Fruit fly (Drosophila melanogaster) whole organism, embryonic: ENCODE results near the gene CG10694.

Source experiments
- Antp ChIP-seq: fragments of 200-800 bp; sonication (Bioruptor generic); optimal IDR thresholded peaks from 3 replicates; lab custom pipeline; 2016; ENCODE audit warnings: missing biosample characterization, missing genetic modification characterization
- Atf-2 ChIP-seq: fragments of 200-800 bp; sonication (Bioruptor generic); optimal IDR thresholded peaks from 2 replicates; lab custom pipeline; 2016; ENCODE audit warnings: missing biosample characterization, missing genetic modification characterization
- CG10209 ChIP-seq: fragments of 200-800 bp; sonication (Bioruptor generic); optimal IDR thresholded peaks from 3 replicates; lab custom pipeline; 2017; ENCODE audit warnings: missing biosample characterization, mild to moderate bottlenecking, missing genetic modification characterization, missing genetic modification reagents
- CG10462 ChIP-seq: fragments of 200-800 bp; sonication (Bioruptor generic); optimal IDR thresholded peaks from 2 replicates; lab custom pipeline; 2016; ENCODE audit warnings: missing biosample characterization, missing genetic modification characterization
- CG11247 ChIP-seq: fragments of 200-800 bp; sonication (Bioruptor generic); IDR thresholded peaks from 2 replicates; pipeline ENCODE4 v1.3.6; 2022; ENCODE audit warnings: missing biosample characterization, missing genetic modification characterization
- CG11695 ChIP-seq: fragments of 200-800 bp; sonication (Bioruptor generic); IDR thresholded peaks from 3 replicates; pipeline ENCODE4 v1.3.6; 2022; ENCODE audit warnings: missing biosample characterization, missing genetic modification characterization
- CG13775 ChIP-seq: fragments of 200-800 bp; sonication (Bioruptor generic); optimal IDR thresholded peaks from 3 replicates; lab custom pipeline; 2017; ENCODE audit warnings: missing biosample characterization, mild to moderate bottlenecking, missing genetic modification characterization
- CG14710 ChIP-seq: fragments of 200-800 bp; sonication (Bioruptor generic); optimal IDR thresholded peaks from 3 replicates; lab custom pipeline; 2019; ENCODE audit warnings: missing biosample characterization, mild to moderate bottlenecking, missing genetic modification characterization, moderate library complexity
- CG15011 ChIP-seq: fragments of 200-800 bp; sonication (Bioruptor generic); optimal IDR thresholded peaks from 3 replicates; lab custom pipeline; 2018; ENCODE audit warnings: missing biosample characterization, mild to moderate bottlenecking, missing genetic modification characterization
- CG15514 ChIP-seq: fragments of 200-800 bp; sonication (Bioruptor generic); optimal IDR thresholded peaks from 3 replicates; lab custom pipeline; 2017; ENCODE audit warnings: missing biosample characterization, missing genetic modification characterization, mild to moderate bottlenecking, moderate library complexity, missing genetic modification reagents
- CG17829 ChIP-seq: fragments of 200-800 bp; optimal IDR thresholded peaks from 2 replicates; lab custom pipeline; 2019; ENCODE audit warnings: missing biosample characterization, mild to moderate bottlenecking, missing genetic modification characterization, moderate library complexity
- CG1832 ChIP-seq: fragments of 200-800 bp; sonication (Bioruptor generic); optimal IDR thresholded peaks from 2 replicates; lab custom pipeline; 2017; ENCODE audit warnings: missing biosample characterization, mild to moderate bottlenecking, missing genetic modification characterization, inconsistent platforms
- CG30403 ChIP-seq: fragments of 200-800 bp; sonication (Bioruptor generic); optimal IDR thresholded peaks from 3 replicates; lab custom pipeline; 2016; ENCODE audit warnings: missing biosample characterization, missing genetic modification characterization
- CG3163 ChIP-seq: fragments of 200-800 bp; sonication (Bioruptor generic); optimal IDR thresholded peaks from 3 replicates; lab custom pipeline; 2016; ENCODE audit warnings: missing biosample characterization, missing genetic modification characterization
- CG3726 ChIP-seq: fragments of 200-800 bp; sonication (Bioruptor generic); IDR thresholded peaks from 3 replicates; pipeline ENCODE4, ENCODE4 v1.3.6; 2022; ENCODE audit warnings: missing biosample characterization, missing genetic modification characterization
- CG3847 ChIP-seq: fragments of 200-800 bp; sonication (Bioruptor generic); IDR thresholded peaks from 2 replicates; pipeline ENCODE4 v1.3.6; 2022; ENCODE audit warnings: missing biosample characterization, missing genetic modification characterization
- CG4282 ChIP-seq: fragments of 200-800 bp; sonication (Bioruptor generic); optimal IDR thresholded peaks from 2 replicates; lab custom pipeline; 2016; ENCODE audit warnings: missing biosample characterization, missing genetic modification characterization
- CG6813 ChIP-seq: fragments of 200-800 bp; sonication (Bioruptor generic); optimal IDR thresholded peaks from 2 replicates; lab custom pipeline; 2017; ENCODE audit warnings: missing biosample characterization, missing genetic modification characterization, mild to moderate bottlenecking, moderate library complexity, missing genetic modification reagents
- CG7839 ChIP-seq: fragments of 200-800 bp; sonication (Bioruptor generic); optimal IDR thresholded peaks from 3 replicates; lab custom pipeline; 2018; ENCODE audit warnings: missing biosample characterization, mild to moderate bottlenecking, missing genetic modification characterization, moderate library complexity
- CG9797 ChIP-seq: fragments of 200-800 bp; sonication (Bioruptor generic); optimal IDR thresholded peaks from 3 replicates; lab custom pipeline; 2018; ENCODE audit warnings: missing biosample characterization, mild to moderate bottlenecking, missing genetic modification characterization
- D ChIP-seq, 2 experiments: fragments of 200-800 bp in 1 of 2; fragments of >200 bp in 1 of 2; sonication (Bioruptor generic) in 1 of 2; optimal IDR thresholded peaks; 2 replicates in 1 of 2; 3 replicates in 1 of 2; lab custom pipeline; 2017; ENCODE audit warnings: mild to moderate bottlenecking in 1 of 2, missing biosample characterization in 1 of 2, missing genetic modification characterization in 1 of 2, missing genetic modification reagents in 1 of 2
- D19B ChIP-seq: fragments of 200-800 bp; sonication (Bioruptor generic); optimal IDR thresholded peaks from 2 replicates; lab custom pipeline; 2017; ENCODE audit warnings: missing biosample characterization, mild to moderate bottlenecking, missing genetic modification characterization
- ERR ChIP-seq: fragments of 200-800 bp; sonication (Bioruptor generic); optimal IDR thresholded peaks from 2 replicates; lab custom pipeline; 2016; ENCODE audit warnings: missing biosample characterization, missing genetic modification characterization
- Gsc ChIP-seq: fragments of 200-800 bp; sonication (Bioruptor generic); IDR thresholded peaks from 2 replicates; pipeline ENCODE4 v1.3.6; 2022; ENCODE audit warnings: missing biosample characterization, missing genetic modification characterization
- Hmx ChIP-seq: fragments of 200-800 bp; sonication (Bioruptor generic); optimal IDR thresholded peaks from 2 replicates; lab custom pipeline; 2016; ENCODE audit warnings: missing biosample characterization, missing genetic modification characterization
- Hr51 ChIP-seq, 2 experiments: fragments of 200-800 bp; sonication (Bioruptor generic); optimal IDR thresholded peaks; 2 replicates in 1 of 2; 3 replicates in 1 of 2; lab custom pipeline; 2016 to 2018; ENCODE audit warnings: missing biosample characterization in 2 of 2, missing genetic modification characterization in 2 of 2, mild to moderate bottlenecking in 1 of 2, moderate library complexity in 1 of 2
- Neu2 ChIP-seq: fragments of 200-800 bp; sonication (Bioruptor generic); optimal IDR thresholded peaks from 3 replicates; lab custom pipeline; 2016; ENCODE audit warnings: missing biosample characterization, missing genetic modification characterization, borderline replicate concordance
- Sin3A ChIP-seq: fragments of >200 bp; optimal IDR thresholded peaks from 2 replicates; lab custom pipeline; 2018
- Sox102F ChIP-seq: fragments of 200-800 bp; sonication (Bioruptor generic); optimal IDR thresholded peaks from 2 replicates; lab custom pipeline; 2018; ENCODE audit warnings: missing biosample characterization, mild to moderate bottlenecking, missing genetic modification characterization, moderate library complexity
- Spps ChIP-seq: fragments of 200-800 bp; sonication (Bioruptor generic); optimal IDR thresholded peaks from 2 replicates; lab custom pipeline; 2018; ENCODE audit warnings: missing biosample characterization, mild to moderate bottlenecking, missing genetic modification characterization
- Xbp1 ChIP-seq: fragments of 200-800 bp; sonication (Bioruptor generic); optimal IDR thresholded peaks from 3 replicates; lab custom pipeline; 2016; ENCODE audit warnings: missing biosample characterization, mild to moderate bottlenecking, missing genetic modification characterization
- ap ChIP-seq: fragments of 200-800 bp; sonication (Bioruptor generic); IDR thresholded peaks from 2 replicates; pipeline ENCODE4 v1.3.6; 2022; ENCODE audit warnings: missing biosample characterization, missing genetic modification characterization
- bsh ChIP-seq, 2 experiments: fragments of 200-800 bp; sonication (Bioruptor generic); optimal IDR thresholded peaks; 2 replicates each; lab custom pipeline; 2017 to 2018; ENCODE audit warnings: mild to moderate bottlenecking in 2 of 2, missing biosample characterization in 2 of 2, missing genetic modification characterization in 2 of 2, moderate library complexity in 1 of 2
- crol ChIP-seq: fragments of 200-800 bp; sonication (Bioruptor generic); IDR thresholded peaks from 2 replicates; pipeline ENCODE4 v1.3.6; 2022; ENCODE audit warnings: missing biosample characterization, missing genetic modification characterization
- da ChIP-seq: fragments of 200-800 bp; sonication (Bioruptor generic); optimal IDR thresholded peaks from 2 replicates; lab custom pipeline; 2016; ENCODE audit warnings: missing biosample characterization, missing genetic modification characterization
- fru ChIP-seq: fragments of >200 bp; optimal IDR thresholded peaks from 2 replicates; lab custom pipeline; 2017
- grau ChIP-seq: fragments of 200-800 bp; optimal IDR thresholded peaks from 3 replicates; lab custom pipeline; 2019; ENCODE audit warnings: missing biosample characterization, mild to moderate bottlenecking, missing genetic modification characterization, moderate library complexity
- ken ChIP-seq: fragments of 200-800 bp; sonication (Bioruptor generic); IDR thresholded peaks from 3 replicates; pipeline ENCODE4 v1.3.6; 2022; ENCODE audit warnings: missing biosample characterization, missing genetic modification characterization
- lmd ChIP-seq: fragments of 200-800 bp; sonication (Bioruptor generic); IDR thresholded peaks from 2 replicates; pipeline ENCODE4 v1.3.6; 2022; ENCODE audit warnings: missing biosample characterization, missing genetic modification characterization
- nmo ChIP-seq: fragments of 200-800 bp; sonication (Bioruptor generic); optimal IDR thresholded peaks from 2 replicates; lab custom pipeline; 2018; ENCODE audit warnings: missing biosample characterization, mild to moderate bottlenecking, missing genetic modification characterization, moderate library complexity
- phol ChIP-seq: fragments of 200-800 bp; sonication (Bioruptor generic); optimal IDR thresholded peaks from 3 replicates; lab custom pipeline; 2018; ENCODE audit warnings: missing biosample characterization, mild to moderate bottlenecking, missing genetic modification characterization, moderate library complexity
- prd ChIP-seq, 3 experiments: fragments of >200 bp in 2 of 3; fragments of 200-800 bp in 1 of 3; sonication (Bioruptor generic) in 1 of 3; optimal IDR thresholded peaks in 2 of 3; IDR thresholded peaks in 1 of 3; 2 replicates in 2 of 3; 3 replicates in 1 of 3; pipeline versions ENCODE4 v1.3.6 to Lab custom; 2017 to 2022; ENCODE audit warnings: missing biosample characterization in 1 of 3, missing genetic modification characterization in 1 of 3
- psq ChIP-seq: fragments of 200-800 bp; sonication (Bioruptor generic); optimal IDR thresholded peaks from 2 replicates; lab custom pipeline; 2017; ENCODE audit warnings: missing biosample characterization, missing genetic modification characterization
- ranshi ChIP-seq: fragments of 200-800 bp; sonication (Bioruptor generic); IDR thresholded peaks from 2 replicates; pipeline ENCODE4 v1.3.6; 2022; ENCODE audit warnings: missing biosample characterization, missing genetic modification characterization
- run ChIP-seq: fragments of 200-800 bp; sonication (Bioruptor generic); optimal IDR thresholded peaks from 3 replicates; lab custom pipeline; 2018; ENCODE audit warnings: missing biosample characterization, mild to moderate bottlenecking, missing genetic modification characterization
- sr ChIP-seq: fragments of 200-800 bp; sonication (Bioruptor generic); IDR thresholded peaks from 3 replicates; pipeline ENCODE4 v1.3.6; 2022; ENCODE audit warnings: missing biosample characterization, missing genetic modification characterization
- wor ChIP-seq: fragments of 200-800 bp; sonication (Bioruptor generic); IDR thresholded peaks from 2 replicates; pipeline ENCODE4 v1.3.6; 2022; ENCODE audit warnings: missing biosample characterization, missing genetic modification characterization

The CG10694 gene

DNA sequence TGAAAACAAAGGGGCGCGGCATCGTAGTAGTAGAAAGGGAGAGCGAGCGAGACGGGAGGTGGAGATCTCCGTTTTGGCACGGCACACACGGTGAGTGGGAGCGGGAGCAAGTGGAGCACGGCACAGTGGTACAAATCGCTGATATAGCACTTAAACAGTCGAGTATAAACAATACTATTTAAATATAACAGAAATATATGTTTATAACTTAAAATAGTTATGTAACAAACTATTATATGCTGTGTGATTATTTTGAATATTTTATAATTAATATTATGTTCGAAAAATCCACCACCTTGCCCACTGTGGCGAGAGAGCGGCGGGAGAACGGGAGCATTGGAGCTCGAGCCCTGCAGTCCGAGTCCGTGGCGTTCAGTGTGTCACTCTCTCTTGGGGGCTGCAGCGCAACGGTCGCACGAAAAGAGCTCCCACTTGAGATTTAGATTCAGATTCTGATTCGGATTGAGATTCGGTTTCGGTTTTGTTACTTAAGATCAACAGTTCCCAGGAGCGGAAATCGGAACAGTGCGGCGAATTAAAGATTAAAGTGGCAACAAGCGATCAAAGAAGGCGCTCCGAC is 33.9 kb downstream of the CG10694 start, which contains the start of gene Kal1 (continued):
- TF ChIP-seq Sin3A (lab: Kevin White, UChicago), result no peak
- TF ChIP-seq Hr51 (GFP tag; optimal IDR thresholded peaks at IDR 0.05; lab: Kevin White, UChicago), result peak; percentile 17 to 96
- TF ChIP-seq ERR (GFP tag; lab: Kevin White, UChicago), result no peak
- TF ChIP-seq, all 482 proteins: peak for 359

DNA sequence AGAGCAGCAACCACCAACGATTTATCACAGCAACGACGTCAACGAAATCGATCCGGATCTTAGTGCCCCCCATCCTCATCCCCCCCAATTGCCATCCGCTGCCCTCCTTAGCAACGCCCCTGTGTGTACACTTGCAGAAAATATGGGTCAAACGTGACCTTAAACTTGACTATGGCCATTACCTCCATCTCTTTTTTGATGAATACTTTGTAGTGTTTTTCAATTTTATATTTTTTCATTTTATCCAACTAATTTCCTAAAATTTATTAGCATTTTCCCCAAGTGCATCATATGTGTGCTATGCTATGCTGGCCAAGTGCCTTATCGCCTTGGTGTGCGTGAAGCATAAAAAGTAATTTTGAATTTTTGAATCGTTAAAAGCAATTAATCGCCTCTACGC is 35.8 kb downstream of the CG10694 start:
- TF ChIP-seq Gsc (GFP tag; lab: Robert Waterston, UW) (no peak), CG9797 (GFP tag; lab: Kevin White, UChicago) (no peak), Spps (tag; lab: Kevin White, UChicago) (no peak), crol (GFP tag; lab: Robert Waterston, UW) (peak; percentile 41; the same call in 1 of the 2 replicates), Neu2 (no peak), phol (tag; lab: Kevin White, UChicago) (peak; percentile 40), CG30403 (GFP tag; lab: Kevin White, UChicago) (peak; percentile 11), CG10209 (GFP tag; lab: Kevin White, UChicago) (no peak), Atf-2 (no peak), ken (GFP tag; lab: Robert Waterston, UW) (0 out of 3 replicates have a peak, but pooled peaks have one; percentile 26), CG14710 (tag; lab: Kevin White, UChicago) (peak; percentile 20), CG10462 (GFP tag; lab: Kevin White, UChicago) (no peak), lmd (GFP tag; lab: Robert Waterston, UW) (peak; percentile 33; the same call in 1 of the 2 replicates), psq (GFP tag; lab: Kevin White, UChicago) (no peak), Hmx (GFP tag; lab: Kevin White, UChicago) (no peak), sr (GFP tag; lab: Robert Waterston, UW) (no peak), CG17829 (tag; lab: Kevin White, UChicago) (peak; percentile 22), CG1832 (GFP tag; lab: Kevin White, UChicago) (no peak), CG6813 (GFP tag; lab: Kevin White, UChicago) (no peak), CG4282 (GFP tag; lab: Kevin White, UChicago) (no peak), da (GFP tag; lab: Kevin White, UChicago) (no peak), CG15011 (GFP tag; lab: Kevin White, UChicago) (no peak), CG7839 (tag; lab: Kevin White, UChicago) (peak; percentile 43), CG3847 (GFP tag; lab: Robert Waterston, UW) (no peak), CG3726 (GFP tag; lab: Robert Waterston, UW) (no peak), Sox102F (GFP tag; lab: Kevin White, UChicago) (peak; percentile 55), fru (lab: Kevin White, UChicago) (no peak), wor (no peak), Xbp1 (GFP tag; lab: Kevin White, UChicago) (peak; percentile 24), Antp (GFP tag; lab: Kevin White, UChicago) (no peak), CG15514 (GFP tag; lab: Kevin White, UChicago) (no peak), CG11247 (GFP tag; lab: Robert Waterston, UW) (0 out of 2 replicates have a peak, but pooled peaks have one; percentile 14), nmo (GFP tag; lab: Kevin White, UChicago) (peak; percentile 40), D19B (GFP tag; lab: Kevin White, UChicago) (no peak), ranshi (GFP tag; lab: Robert Waterston, UW) (0 out of 2 replicates have a peak, but pooled peaks have one; percentile 21), run (tag; lab: Kevin White, UChicago) (no peak), ap (GFP tag; lab: Robert Waterston, UW) (peak; percentile 35; the same call in 1 of the 2 replicates), CG3163 (GFP tag; lab: Kevin White, UChicago) (no peak), bsh (GFP tag; optimal IDR thresholded peaks at IDR 0.05; lab: Kevin White, UChicago) (peak; percentile 30 to 58), CG13775 (no peak), CG11695 (GFP tag; lab: Robert Waterston, UW) (peak; percentile 59; the same call in 1 of the 3 replicates), grau (tag; lab: Kevin White, UChicago) (peak; percentile 15), prd (optimal IDR thresholded peaks at IDR 0.05; lab: Kevin White, UChicago) (no peak), prd (GFP tag; IDR thresholded peaks at IDR 0.05; lab: Robert Waterston, UW) (peak; percentile 38; the same call in 1 of the 3 replicates), D (optimal IDR thresholded peaks at IDR 0.05; lab: Kevin White, UChicago) (no peak), D (GFP tag; optimal IDR thresholded peaks at IDR 0.05; lab: Kevin White, UChicago) (peak; percentile 10)
